Fruit fly (Drosophila melanogaster) whole organism, embryonic: ENCODE measurements around the gene c12.2.

Experiments used
- B-H2 ChIP-seq: fragments of 200-800 bp; sonication (Bioruptor generic); optimal IDR thresholded peaks from 2 replicates; lab custom pipeline; 2018; ENCODE audit warnings: missing biosample characterization, mild to moderate bottlenecking, missing genetic modification characterization
- Bgb ChIP-seq: fragments of 200-800 bp; sonication (Bioruptor generic); IDR thresholded peaks from 2 replicates; pipeline ENCODE4 v1.3.6; 2022; ENCODE audit warnings: missing biosample characterization, missing genetic modification characterization; ENCODE audit not compliant: partially characterized antibody
- CG10431 ChIP-seq: fragments of 200-800 bp; sonication (Bioruptor generic); optimal IDR thresholded peaks from 3 replicates; lab custom pipeline; 2018; ENCODE audit warnings: missing biosample characterization, mild to moderate bottlenecking, missing genetic modification characterization
- CG10462 ChIP-seq: fragments of 200-800 bp; sonication (Bioruptor generic); optimal IDR thresholded peaks from 2 replicates; lab custom pipeline; 2016; ENCODE audit warnings: missing biosample characterization, missing genetic modification characterization
- CG12219 ChIP-seq: fragments of 200-800 bp; sonication (Bioruptor generic); optimal IDR thresholded peaks from 3 replicates; lab custom pipeline; 2018; ENCODE audit warnings: missing biosample characterization, mild to moderate bottlenecking, missing genetic modification characterization
- CG12236 ChIP-seq: fragments of 200-800 bp; sonication (Bioruptor generic); optimal IDR thresholded peaks from 2 replicates; lab custom pipeline; 2016; ENCODE audit warnings: missing biosample characterization, missing genetic modification characterization
- CG12391 ChIP-seq: fragments of 200-800 bp; sonication (Bioruptor generic); optimal IDR thresholded peaks from 3 replicates; lab custom pipeline; 2018; ENCODE audit warnings: missing biosample characterization, mild to moderate bottlenecking, missing genetic modification characterization, moderate library complexity
- CG13296 ChIP-seq: fragments of 200-800 bp; sonication (Bioruptor generic); optimal IDR thresholded peaks from 3 replicates; lab custom pipeline; 2018; ENCODE audit warnings: missing biosample characterization, mild to moderate bottlenecking, missing genetic modification characterization
- CG14014 ChIP-seq: fragments of 200-800 bp; sonication (Bioruptor generic); IDR thresholded peaks from 2 replicates; pipeline ENCODE4 v1.3.6; 2022; ENCODE audit warnings: missing biosample characterization, missing genetic modification characterization
- CG17829 ChIP-seq: fragments of 200-800 bp; optimal IDR thresholded peaks from 2 replicates; lab custom pipeline; 2019; ENCODE audit warnings: missing biosample characterization, mild to moderate bottlenecking, missing genetic modification characterization, moderate library complexity
- CG30403 ChIP-seq: fragments of 200-800 bp; sonication (Bioruptor generic); optimal IDR thresholded peaks from 3 replicates; lab custom pipeline; 2016; ENCODE audit warnings: missing biosample characterization, missing genetic modification characterization
- CG31388 ChIP-seq: fragments of 200-800 bp; sonication (Bioruptor generic); optimal IDR thresholded peaks from 2 replicates; lab custom pipeline; 2016; ENCODE audit warnings: missing biosample characterization, missing genetic modification characterization
- CG32772 ChIP-seq: fragments of 200-800 bp; sonication (Bioruptor generic); IDR thresholded peaks from 2 replicates; pipeline ENCODE4 v1.3.6; 2022; ENCODE audit warnings: missing biosample characterization, missing genetic modification characterization
- CG5180 ChIP-seq: fragments of 200-800 bp; sonication (Bioruptor generic); optimal IDR thresholded peaks from 3 replicates; lab custom pipeline; 2017; ENCODE audit warnings: missing biosample characterization, missing genetic modification characterization, mild to moderate bottlenecking, moderate library complexity, missing genetic modification reagents
- CG6791 ChIP-seq: fragments of 200-800 bp; sonication (Bioruptor generic); IDR thresholded peaks from 3 replicates; pipeline ENCODE4 v1.3.6; 2022; ENCODE audit warnings: missing biosample characterization, missing genetic modification characterization; ENCODE audit not compliant: partially characterized antibody
- CG7556 ChIP-seq: fragments of 200-800 bp; sonication (Bioruptor generic); optimal IDR thresholded peaks from 2 replicates; lab custom pipeline; 2017; ENCODE audit warnings: missing biosample characterization, mild to moderate bottlenecking, missing genetic modification characterization
- CG7963 ChIP-seq: fragments of 200-800 bp; sonication (Bioruptor generic); IDR thresholded peaks from 3 replicates; pipeline ENCODE4 v1.3.6; 2022; ENCODE audit warnings: missing biosample characterization, missing genetic modification characterization; ENCODE audit not compliant: partially characterized antibody
- CG8290 ChIP-seq, 3 experiments: fragments of 200-800 bp; sonication (Bioruptor generic); optimal IDR thresholded peaks; 2 replicates each; lab custom pipeline; 2016 to 2019; ENCODE audit warnings: missing biosample characterization in 3 of 3, missing genetic modification characterization in 3 of 3, mild to moderate bottlenecking in 2 of 3, moderate library complexity in 1 of 3
- CG9437 ChIP-seq: fragments of 200-800 bp; sonication (Bioruptor generic); optimal IDR thresholded peaks from 2 replicates; lab custom pipeline; 2018; ENCODE audit warnings: missing biosample characterization, mild to moderate bottlenecking, missing genetic modification characterization
- Doc2 ChIP-seq: fragments of 200-800 bp; sonication (Bioruptor generic); IDR thresholded peaks from 2 replicates; pipeline ENCODE4 v1.3.6; 2022; ENCODE audit warnings: missing biosample characterization, missing genetic modification characterization
- Dp ChIP-seq: fragments of 200-800 bp; sonication (Bioruptor generic); optimal IDR thresholded peaks from 2 replicates; lab custom pipeline; 2018; ENCODE audit warnings: missing biosample characterization, mild to moderate bottlenecking, missing genetic modification characterization, moderate library complexity
- Dref ChIP-seq: fragments of 200-800 bp; sonication (Bioruptor generic); IDR thresholded peaks from 2 replicates; pipeline ENCODE4 v1.3.6; 2022; ENCODE audit warnings: missing biosample characterization, missing genetic modification characterization
- E2f2 ChIP-seq: fragments of 200-800 bp; sonication (Bioruptor generic); IDR thresholded peaks from 2 replicates; pipeline ENCODE4 v1.3.6; 2022; ENCODE audit warnings: missing biosample characterization, missing genetic modification characterization
- H15 ChIP-seq: fragments of 200-800 bp; sonication (Bioruptor generic); IDR thresholded peaks from 3 replicates; pipeline ENCODE4 v1.3.6; 2022; ENCODE audit warnings: missing biosample characterization, missing genetic modification characterization
- HLH3B ChIP-seq: fragments of 200-800 bp; sonication (Bioruptor generic); IDR thresholded peaks from 2 replicates; pipeline ENCODE4 v1.3.6; 2022; ENCODE audit warnings: missing biosample characterization, missing genetic modification characterization
- Lim3 ChIP-seq: fragments of 200-800 bp; sonication (Bioruptor generic); IDR thresholded peaks from 2 replicates; pipeline ENCODE4 v1.3.6; 2022; ENCODE audit warnings: missing biosample characterization, missing genetic modification characterization
- MESR4 ChIP-seq: fragments of 200-800 bp; sonication (Bioruptor generic); optimal IDR thresholded peaks from 2 replicates; lab custom pipeline; 2018; ENCODE audit warnings: missing biosample characterization, mild to moderate bottlenecking, missing genetic modification characterization, moderate library complexity
- Nf-YA ChIP-seq: fragments of 200-800 bp; sonication (Bioruptor generic); IDR thresholded peaks from 2 replicates; pipeline ENCODE4 v1.3.6; 2022; ENCODE audit warnings: missing biosample characterization, missing genetic modification characterization
- Opbp ChIP-seq: fragments of 200-800 bp; sonication (Bioruptor generic); IDR thresholded peaks from 3 replicates; pipeline ENCODE4 v1.3.6; 2022; ENCODE audit warnings: missing biosample characterization, missing genetic modification characterization; ENCODE audit not compliant: partially characterized antibody
- Sry-β ChIP-seq: fragments of 200-800 bp; sonication (Bioruptor generic); optimal IDR thresholded peaks from 2 replicates; lab custom pipeline; 2018; ENCODE audit warnings: missing biosample characterization, mild to moderate bottlenecking, missing genetic modification characterization, moderate library complexity
- chn ChIP-seq: fragments of 200-800 bp; sonication (Bioruptor generic); optimal IDR thresholded peaks from 2 replicates; lab custom pipeline; 2016; ENCODE audit warnings: missing biosample characterization, missing genetic modification characterization
- ci ChIP-seq: fragments of 200-800 bp; sonication (Bioruptor generic); IDR thresholded peaks from 3 replicates; pipeline ENCODE4 v1.3.6; 2022; ENCODE audit warnings: missing biosample characterization, missing genetic modification characterization
- disco-r ChIP-seq: fragments of 200-800 bp; sonication (Bioruptor generic); optimal IDR thresholded peaks from 2 replicates; lab custom pipeline; 2016; ENCODE audit warnings: missing biosample characterization, missing genetic modification characterization
- fru ChIP-seq: fragments of >200 bp; optimal IDR thresholded peaks from 2 replicates; lab custom pipeline; 2017
- gcm ChIP-seq: fragments of 200-800 bp; sonication (Bioruptor generic); optimal IDR thresholded peaks from 2 replicates; lab custom pipeline; 2019; ENCODE audit warnings: missing biosample characterization, mild to moderate bottlenecking, missing genetic modification characterization, moderate library complexity
- gcm2 ChIP-seq: fragments of 200-800 bp; sonication (Bioruptor generic); optimal IDR thresholded peaks from 2 replicates; lab custom pipeline; 2016; ENCODE audit warnings: missing biosample characterization, missing genetic modification characterization
- ham ChIP-seq: fragments of 200-800 bp; sonication (Bioruptor generic); IDR thresholded peaks from 2 replicates; pipeline ENCODE4 v1.3.6; 2022; ENCODE audit warnings: missing biosample characterization, missing genetic modification characterization
- hbn ChIP-seq: fragments of 200-800 bp; sonication (Bioruptor generic); IDR thresholded peaks from 2 replicates; pipeline ENCODE4 v1.3.6; 2022; ENCODE audit warnings: missing biosample characterization, missing genetic modification characterization; ENCODE audit not compliant: partially characterized antibody
- hkb ChIP-seq, 2 experiments: fragments of 200-800 bp in 1 of 2; fragments of >200 bp in 1 of 2; sonication (Bioruptor generic) in 1 of 2; IDR thresholded peaks in 1 of 2; optimal IDR thresholded peaks in 1 of 2; 2 replicates each; pipeline versions ENCODE4 v1.3.6 to Lab custom; 2017 to 2022; ENCODE audit warnings: missing biosample characterization in 1 of 2, missing genetic modification characterization in 1 of 2
- jumu ChIP-seq: fragments of 200-800 bp; sonication (Bioruptor generic); optimal IDR thresholded peaks from 3 replicates; lab custom pipeline; 2016; ENCODE audit warnings: missing biosample characterization, missing genetic modification characterization
- lbe ChIP-seq: fragments of 200-800 bp; sonication (Bioruptor generic); optimal IDR thresholded peaks from 2 replicates; lab custom pipeline; 2016; ENCODE audit warnings: missing biosample characterization, mild to moderate bottlenecking, missing genetic modification characterization
- prd ChIP-seq, 3 experiments: fragments of >200 bp in 2 of 3; fragments of 200-800 bp in 1 of 3; sonication (Bioruptor generic) in 1 of 3; optimal IDR thresholded peaks in 2 of 3; IDR thresholded peaks in 1 of 3; 2 replicates in 2 of 3; 3 replicates in 1 of 3; pipeline versions ENCODE4 v1.3.6 to Lab custom; 2017 to 2022; ENCODE audit warnings: missing biosample characterization in 1 of 3, missing genetic modification characterization in 1 of 3
- rib ChIP-seq: fragments of 200-800 bp; sonication (Bioruptor generic); IDR thresholded peaks from 2 replicates; pipeline ENCODE4 v1.3.6; 2022; ENCODE audit warnings: missing biosample characterization, missing genetic modification characterization
- ro ChIP-seq: fragments of 200-800 bp; sonication (Bioruptor generic); IDR thresholded peaks from 2 replicates; pipeline ENCODE4 v1.3.6; 2022; ENCODE audit warnings: missing biosample characterization, missing genetic modification characterization
- schlank ChIP-seq: fragments of 200-800 bp; sonication (Bioruptor generic); optimal IDR thresholded peaks from 2 replicates; lab custom pipeline; 2018; ENCODE audit warnings: missing biosample characterization, mild to moderate bottlenecking, missing genetic modification characterization
- shn ChIP-seq: fragments of 200-800 bp; sonication (Bioruptor generic); optimal IDR thresholded peaks from 3 replicates; lab custom pipeline; 2016; ENCODE audit warnings: missing biosample characterization, missing genetic modification characterization
- sna ChIP-seq: fragments of 200-800 bp; sonication (Bioruptor generic); IDR thresholded peaks from 2 replicates; pipeline ENCODE4 v1.3.6; 2022; ENCODE audit warnings: missing biosample characterization, missing genetic modification characterization; ENCODE audit not compliant: partially characterized antibody
- tap ChIP-seq: fragments of 200-800 bp; optimal IDR thresholded peaks from 3 replicates; lab custom pipeline; 2019; ENCODE audit warnings: missing biosample characterization, mild to moderate bottlenecking, missing genetic modification characterization, moderate library complexity
- wdn ChIP-seq: fragments of 200-800 bp; sonication (Bioruptor generic); IDR thresholded peaks from 2 replicates; pipeline ENCODE4 v1.3.6; 2022; ENCODE audit warnings: missing biosample characterization, missing genetic modification characterization
- zen ChIP-seq: fragments of 200-800 bp; sonication (Bioruptor generic); optimal IDR thresholded peaks from 3 replicates; lab custom pipeline; 2018; ENCODE audit warnings: missing biosample characterization, mild to moderate bottlenecking, missing genetic modification characterization, moderate library complexity

c12.2 gene

DNA sequence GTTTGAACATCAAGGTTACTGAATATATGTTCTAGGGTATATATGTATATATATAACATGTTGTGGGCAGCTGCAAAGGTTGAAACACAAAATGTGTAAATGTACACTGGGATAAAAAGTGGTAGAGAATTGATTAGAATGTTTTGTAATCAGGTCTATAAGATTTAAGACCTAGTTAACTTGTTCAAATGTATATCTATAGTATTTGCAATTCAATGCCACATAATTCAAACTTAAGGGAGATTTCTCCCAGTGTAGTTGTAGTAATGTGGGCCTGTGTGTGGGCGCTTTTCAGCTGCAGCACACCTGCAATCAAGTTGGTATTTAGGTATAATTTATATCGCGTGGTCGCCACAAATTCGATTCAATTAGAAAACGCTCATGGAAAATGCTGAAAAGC, 30.1 kb downstream of the c12.2 start (continued):
- TF ChIP-seq MESR4 (GFP tag; lab: Kevin White, UChicago): no peak
- peak; percentile 6 for TF ChIP-seq shn (GFP tag; lab: Kevin White, UChicago)
- TF ChIP-seq Dp (GFP tag; lab: Kevin White, UChicago): no peak
- peak; percentile 42 for TF ChIP-seq CG30403
- no peak for TF ChIP-seq disco-r (GFP tag; lab: Kevin White, UChicago)
- peak; percentile 59; the same call in 1 of the 2 replicates for TF ChIP-seq CG14014 (GFP tag; lab: Robert Waterston, UW)
- TF ChIP-seq CG31388 (GFP tag; lab: Kevin White, UChicago): no peak
- TF ChIP-seq Lim3 (GFP tag; lab: Robert Waterston, UW): no peak
- peak; percentile 60 for TF ChIP-seq tap (tag; lab: Kevin White, UChicago)
- TF ChIP-seq CG12236: no peak
- peak; percentile 30; the same call in 1 of the 2 replicates for TF ChIP-seq E2f2 (GFP tag; lab: Robert Waterston, UW)
- TF ChIP-seq schlank (tag; lab: Kevin White, UChicago): no peak
- no peak for TF ChIP-seq CG5180 (GFP tag; lab: Kevin White, UChicago)
- peak; percentile 35 for TF ChIP-seq CG7556
- no peak for TF ChIP-seq chn (GFP tag; lab: Kevin White, UChicago)
- TF ChIP-seq CG8290 (GFP tag; optimal IDR thresholded peaks at IDR 0.05; lab: Kevin White, UChicago): no peak
- peak in 1 of 2 experiments; percentile 81 for TF ChIP-seq CG8290 (tag; optimal IDR thresholded peaks at IDR 0.05; lab: Kevin White, UChicago)
- TF ChIP-seq CG12219: peak; percentile 53
- TF ChIP-seq Nf-YA (GFP tag; lab: Robert Waterston, UW): peak; percentile 33; the same call in 1 of the 2 replicates
- no peak for TF ChIP-seq CG7963 (GFP tag; lab: Robert Waterston, UW)
- no peak for TF ChIP-seq wdn (GFP tag; lab: Robert Waterston, UW)
- peak; percentile 43 for TF ChIP-seq gcm (GFP tag; lab: Kevin White, UChicago)
- no peak for TF ChIP-seq sna (GFP tag; lab: Robert Waterston, UW)
- TF ChIP-seq CG17829 (tag; lab: Kevin White, UChicago): peak; percentile 49
- TF ChIP-seq HLH3B: peak; percentile 47; the same call in 1 of the 2 replicates
- TF ChIP-seq rib (GFP tag; lab: Robert Waterston, UW): no peak
- TF ChIP-seq CG6791: no peak
- TF ChIP-seq CG32772: 0 out of 2 replicates have a peak, but pooled peaks have one; percentile 29
- peak; percentile 19 for TF ChIP-seq CG13296
- TF ChIP-seq CG10431: no peak
- no peak for TF ChIP-seq lbe (GFP tag; lab: Kevin White, UChicago)
- TF ChIP-seq Sry-β (GFP tag; lab: Kevin White, UChicago): no peak
- no peak for TF ChIP-seq Dref
- peak; percentile 13 for TF ChIP-seq jumu (GFP tag; lab: Kevin White, UChicago)
- TF ChIP-seq Opbp (GFP tag; lab: Robert Waterston, UW): no peak
- no peak for TF ChIP-seq Doc2 (GFP tag; lab: Robert Waterston, UW)
- no peak for TF ChIP-seq prd (optimal IDR thresholded peaks at IDR 0.05; lab: Kevin White, UChicago)
- peak; percentile 58 for TF ChIP-seq prd (GFP tag; IDR thresholded peaks at IDR 0.05; lab: Robert Waterston, UW)
- TF ChIP-seq ham (GFP tag; lab: Robert Waterston, UW): no peak
- no peak for TF ChIP-seq B-H2 (GFP tag; lab: Kevin White, UChicago)
- no peak for TF ChIP-seq gcm2
- TF ChIP-seq Bgb (GFP tag; lab: Robert Waterston, UW): no peak
- TF ChIP-seq ro: no peak
- no peak for TF ChIP-seq H15 (GFP tag; lab: Robert Waterston, UW)
- TF ChIP-seq hkb (optimal IDR thresholded peaks at IDR 0.05; lab: Kevin White, UChicago): no peak
- peak; percentile 66 for TF ChIP-seq hkb (GFP tag; IDR thresholded peaks at IDR 0.05; lab: Robert Waterston, UW)
- peak; percentile 77 for TF ChIP-seq ci
- peak; percentile 44 for TF ChIP-seq zen (tag; lab: Kevin White, UChicago)
- TF ChIP-seq CG12391 (tag; lab: Kevin White, UChicago): peak; percentile 66
- peak; percentile 14 for TF ChIP-seq CG10462 (GFP tag; lab: Kevin White, UChicago)
- TF ChIP-seq fru (lab: Kevin White, UChicago): no peak
- TF ChIP-seq CG9437 (GFP tag; lab: Kevin White, UChicago): peak; percentile 43
- no peak for TF ChIP-seq hbn (GFP tag; lab: Robert Waterston, UW)
